Fruit fly (Drosophila melanogaster) ovary, adult (tissue): ENCODE measurements around the gene Ir7b.
A peak's percentile ranks its signal among the peaks of the same experiment; 100 is the strongest.

ENCODE experiments used
- CG17801 ChIP-seq: fragments of 200-800 bp; optimal IDR thresholded peaks from 2 replicates; lab custom pipeline; 2019; ENCODE audit warnings: missing biosample characterization, mild to moderate bottlenecking, missing genetic modification characterization, moderate library complexity; ENCODE audit not compliant: partially characterized antibody

Ir7b gene

DNA sequence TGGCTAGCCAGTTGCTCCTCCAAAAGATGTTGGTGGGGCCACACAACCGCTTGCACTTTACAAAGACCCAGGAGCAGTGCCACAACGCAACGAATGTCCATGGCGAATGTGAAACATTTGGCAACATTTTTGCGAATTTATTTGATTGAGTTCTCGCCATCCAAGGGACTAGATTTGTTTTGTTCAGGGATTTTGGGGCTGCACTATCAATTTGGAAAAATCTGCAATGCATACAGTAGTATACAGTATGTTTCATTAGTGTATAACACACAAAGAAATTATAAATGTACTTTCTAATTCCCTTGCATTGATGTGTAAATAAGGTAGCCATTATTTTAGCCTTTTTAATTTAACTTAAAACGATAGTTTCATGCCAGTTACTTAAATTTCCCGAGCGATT, 12.0 kb upstream of the Ir7b start, which contains the start of gene Ir7d:
TSS of gene Ir7d (minus strand) at position 101 of the 400 bp plus-strand sequence.
- TF ChIP-seq CG17801 (GFP tag; lab: Kevin White, UChicago) = no peak

DNA sequence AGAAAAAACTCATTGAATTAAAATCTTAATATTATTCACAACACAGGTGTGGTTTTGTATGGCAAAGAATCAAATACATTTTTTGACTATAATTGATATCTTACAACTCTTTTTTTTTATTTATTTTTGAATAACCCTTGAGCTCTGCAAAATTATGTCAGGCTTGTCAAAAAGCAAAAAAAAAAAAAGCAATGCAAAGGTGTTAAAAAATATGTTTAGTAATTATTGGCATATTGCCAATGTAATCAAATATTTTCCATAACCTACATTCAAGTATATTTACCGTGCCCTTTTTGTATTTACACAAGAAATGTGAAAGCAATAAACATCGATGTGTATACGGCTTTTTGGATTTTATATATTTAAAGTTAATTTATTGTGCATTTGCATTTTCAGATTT, 7.3 kb upstream of the Ir7b start, which contains the start of gene Ir7c:
TSS of gene Ir7c (plus strand) at position 301 of the 400 bp plus-strand sequence.
- TF ChIP-seq CG17801 (GFP tag; lab: Kevin White, UChicago) = no peak

DNA sequence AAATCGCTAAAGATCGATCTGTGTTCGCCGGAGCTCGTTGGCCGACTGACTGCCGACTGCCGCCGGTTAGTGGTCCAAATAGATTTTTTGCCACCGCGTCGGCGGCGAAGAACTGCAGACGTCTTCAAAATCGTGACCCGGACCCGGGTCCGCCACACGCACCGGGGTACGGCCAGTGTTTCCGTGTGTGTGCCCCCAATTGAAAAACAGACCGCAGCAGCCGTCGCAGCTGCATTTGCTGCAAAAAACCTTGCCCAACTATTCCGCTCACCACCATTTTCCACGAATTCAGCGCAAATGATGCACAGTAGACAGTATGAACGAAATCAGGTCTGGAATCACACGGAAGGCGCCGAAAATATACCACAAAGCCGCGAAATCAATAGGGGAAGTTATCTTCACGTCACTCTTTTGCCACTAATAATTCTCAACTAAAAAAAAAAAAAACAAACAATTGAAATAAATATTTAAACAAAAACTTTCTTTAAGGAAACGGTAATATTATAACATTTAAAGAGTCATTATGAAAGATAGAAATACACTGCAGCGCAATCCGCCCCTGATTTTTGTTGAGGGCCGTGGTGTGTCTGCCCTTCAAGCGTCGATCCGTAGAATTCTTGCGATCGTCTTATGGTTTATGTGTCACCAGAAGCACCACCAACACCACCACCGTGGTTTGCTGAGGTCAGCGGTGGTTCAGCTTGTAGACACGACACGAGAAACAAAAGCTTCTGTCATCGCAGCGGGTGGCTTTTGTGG, 6.6 kb upstream of the Ir7b start, which contains the start of gene dec:
TSS of gene dec (minus strand) at position 51 of the 759 bp plus-strand sequence.
- TF ChIP-seq CG17801 (GFP tag; lab: Kevin White, UChicago) = peak; percentile 74

DNA sequence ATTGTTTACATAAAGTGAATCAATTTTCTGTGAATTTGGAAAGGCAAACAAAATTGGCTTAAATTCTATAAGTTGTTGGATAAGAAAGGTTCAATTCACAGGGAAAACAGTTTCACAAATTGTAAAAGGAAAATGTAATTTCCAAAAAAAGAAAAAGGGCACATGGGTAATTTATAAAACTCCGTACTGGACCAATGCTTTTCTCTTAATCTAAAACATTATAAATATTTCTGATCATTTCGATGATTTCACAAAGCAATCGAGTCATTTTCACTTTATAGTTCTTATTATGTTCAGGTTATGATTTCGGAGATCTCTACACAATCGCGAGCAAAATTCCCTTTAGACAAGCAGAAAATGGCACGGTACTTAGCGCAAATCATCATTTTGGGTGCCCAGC, 8.9 kb downstream of the Ir7b start, which contains the start of gene CG1409:
TSS of gene CG1409 (plus strand) at position 301 of the 400 bp plus-strand sequence.
- TF ChIP-seq CG17801 (GFP tag; lab: Kevin White, UChicago) = no peak

DNA sequence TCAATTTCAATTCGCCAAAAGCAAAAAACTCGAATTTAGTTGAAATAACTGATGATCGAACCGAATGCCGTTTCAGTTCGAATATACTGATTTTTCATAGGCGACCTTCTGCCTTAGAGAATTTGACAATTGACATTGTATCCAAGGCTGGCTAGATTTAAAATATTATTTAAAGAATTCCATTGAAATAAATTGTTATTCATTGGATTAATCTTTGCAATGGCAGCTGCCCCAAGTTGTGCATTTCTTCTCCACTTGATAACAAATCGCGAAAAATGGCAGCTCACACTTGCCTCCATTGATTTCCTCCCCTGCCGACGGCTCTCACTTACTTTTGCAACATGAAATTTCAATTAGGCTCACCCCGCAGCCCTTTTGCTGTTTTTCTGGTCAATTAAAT, 12.6 kb downstream of the Ir7b start, which contains the start of gene CG10920:
TSS of gene CG10920 (minus strand) at position 101 of the 400 bp plus-strand sequence.
- TF ChIP-seq CG17801 (GFP tag; lab: Kevin White, UChicago) = no peak

DNA sequence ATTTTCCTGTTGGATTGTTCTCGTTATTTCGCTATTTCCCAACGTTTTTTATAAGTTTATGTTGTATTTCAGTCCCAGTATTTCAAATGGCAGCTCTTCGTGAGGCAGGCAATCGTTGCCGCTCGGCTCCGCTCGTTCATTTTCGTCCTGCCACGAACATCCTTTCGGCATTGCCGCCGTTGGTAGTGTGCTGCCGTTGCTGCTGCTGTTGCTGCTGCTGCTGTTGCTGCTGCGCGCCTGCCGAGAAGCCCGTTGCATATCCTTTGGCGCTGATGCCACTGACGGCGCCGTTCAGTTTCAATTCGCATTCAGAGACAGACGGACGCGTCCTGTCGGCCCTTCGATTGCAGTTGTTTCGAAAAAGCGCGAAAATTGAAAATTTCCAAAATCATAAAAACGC, 40.9 kb downstream of the Ir7b start, which contains the start of gene CARPA:
TSS of gene CARPA (plus strand) at position 301 of the 400 bp plus-strand sequence.
- no peak for TF ChIP-seq CG17801 (GFP tag; lab: Kevin White, UChicago)

DNA sequence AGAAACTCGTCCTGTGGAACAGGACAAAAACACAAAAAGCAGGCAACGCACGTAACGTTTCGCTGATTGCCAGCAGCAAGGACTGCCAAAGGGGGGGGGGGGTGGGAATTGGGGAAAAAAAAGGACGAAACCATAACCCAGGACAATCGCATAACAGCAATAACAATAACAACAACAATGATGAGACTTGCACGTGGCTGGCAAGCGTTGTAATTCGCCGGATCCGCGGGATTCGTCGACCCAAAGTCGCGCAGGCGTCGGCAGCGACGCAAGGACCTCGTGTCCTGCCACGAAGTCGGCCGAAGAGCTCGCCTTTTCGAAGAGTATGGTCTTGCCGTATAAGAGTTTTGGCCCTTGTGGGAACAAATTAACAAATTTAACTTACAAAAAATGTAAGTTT, 41.5 kb downstream of the Ir7b start:
- no peak for TF ChIP-seq CG17801 (GFP tag; lab: Kevin White, UChicago)

DNA sequence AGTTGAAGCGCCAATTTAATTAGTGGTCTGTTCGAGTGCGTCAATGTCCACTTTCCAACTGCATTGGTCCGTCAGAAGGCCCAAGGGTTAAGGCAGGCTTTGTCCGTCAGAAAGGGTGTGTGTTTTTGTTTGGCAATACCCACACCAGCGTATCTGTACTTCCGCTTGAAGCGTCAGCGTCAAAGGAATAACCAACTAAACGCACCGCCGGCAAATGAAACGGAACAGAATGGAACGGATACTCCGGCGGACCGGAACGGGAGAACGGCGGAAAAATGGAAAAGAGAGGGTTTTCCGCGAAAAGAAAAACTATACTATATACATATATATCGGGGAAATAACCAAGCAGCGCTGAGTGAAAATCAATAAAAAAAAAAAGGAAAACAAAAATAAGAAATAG, 43.9 kb downstream of the Ir7b start:
- TF ChIP-seq CG17801 (GFP tag; lab: Kevin White, UChicago) = no peak
